Worm (Caenorhabditis elegans) whole organism, young adult: ENCODE results near the gene sli-1.

Source experiments
- B0336.3 ChIP-seq: fragments of 200-800 bp; sonication (Bioruptor generic); IDR thresholded peaks from 2 replicates; pipeline ENCODE4 v1.3.6; 2022; ENCODE audit warnings: missing genetic modification characterization, missing compliant biosample characterization
- ama-1 ChIP-seq, 3 experiments: fragments of 150-350 bp in 1 of 3; sonication (generic microtip) in 2 of 3; optimal IDR thresholded peaks; 2 replicates each; lab custom pipeline; 2014 to 2018; ENCODE audit warnings: missing biosample characterization in 2 of 3, missing genetic modification characterization in 2 of 3, missing genetic modification reagents in 2 of 3
- dpl-1 ChIP-seq: fragments of 150-350 bp; optimal IDR thresholded peaks from 2 replicates; lab custom pipeline; 2014; ENCODE audit warnings: missing biosample characterization, missing genetic modification reagents, missing genetic modification characterization
- lsy-27 ChIP-seq: sonication (generic microtip); optimal IDR thresholded peaks from 2 replicates; lab custom pipeline; 2017; ENCODE audit warnings: missing genetic modification characterization, mild to moderate bottlenecking, missing compliant biosample characterization, antibody characterized with exemption, missing genotype, borderline replicate concordance; ENCODE audit not compliant: insufficient read depth
- pha-4 ChIP-seq: fragments of 150-350 bp; sonication (generic microtip); optimal IDR thresholded peaks from 2 replicates; lab custom pipeline; 2014; ENCODE audit warnings: missing biosample characterization, missing genetic modification reagents, missing genetic modification characterization

- TF ChIP-seq ama-1 (optimal IDR thresholded peaks at IDR 0.05; lab: Kevin White, UChicago) = no peak
- TF ChIP-seq ama-1 (GFP tag; optimal IDR thresholded peaks at IDR 0.05; lab: Kevin White, UChicago) = no peak
- no peak for TF ChIP-seq B0336.3 (GFP tag; lab: Robert Waterston, UW)
- no peak for TF ChIP-seq dpl-1 (GFP tag; lab: Kevin White, UChicago)
- TF ChIP-seq pha-4 (tag; lab: Kevin White, UChicago) = no peak
- TF ChIP-seq lsy-27 (tag; lab: Kevin White, UChicago) = no peak
These were observed 46.4 kb upstream of the sli-1 start, which contains the start of gene T04G9.4 for ce11 chrX:772184-772583.
